Worm (Caenorhabditis elegans) whole organism, L4/young adult: Measurements from ENCODE around the gene cap-1.

Experiments used
- W03F9.2 ChIP-seq: fragments of 150-350 bp; optimal IDR thresholded peaks from 2 replicates; lab custom pipeline; 2014; ENCODE audit warnings: missing biosample characterization, missing genetic modification characterization
- dao-5 ChIP-seq: sonication (generic microtip); optimal IDR thresholded peaks from 2 replicates; lab custom pipeline; 2016; ENCODE audit warnings: missing genotype, missing genetic modification characterization, moderate library complexity, missing compliant biosample characterization
- him-1 ChIP-seq: sonication (generic microtip); optimal IDR thresholded peaks from 2 replicates; lab custom pipeline; 2016; ENCODE audit warnings: missing genotype, missing genetic modification reagents, missing genetic modification characterization, missing compliant biosample characterization

DNA sequence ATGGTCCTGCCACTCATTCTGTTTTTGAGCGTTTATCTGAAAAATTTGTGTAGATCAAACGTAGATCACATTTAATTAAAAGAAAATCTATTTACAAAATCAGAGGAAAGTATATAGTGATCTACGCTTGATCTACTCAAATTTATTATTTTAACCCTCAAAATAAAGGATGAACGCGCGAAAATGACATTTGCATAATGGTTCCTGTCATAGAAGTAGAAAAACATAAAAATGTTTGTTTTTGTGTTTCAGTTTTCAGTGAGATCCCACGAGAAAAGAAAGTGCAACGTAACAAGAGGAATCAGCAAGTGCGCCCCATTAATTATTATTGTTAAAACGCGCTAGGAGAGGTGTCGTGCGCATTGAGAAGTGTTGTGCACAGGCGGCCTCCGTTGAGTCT lies 18.7 kb downstream of the cap-1 start:
- no peak for TF ChIP-seq dao-5 (tag; lab: Kevin White, UChicago)
- TF ChIP-seq him-1 = no peak
- TF ChIP-seq W03F9.2 (tag; lab: Kevin White, UChicago) = no peak
